Worm (Caenorhabditis elegans) whole organism, L1 larva: Measurements from ENCODE around the gene srh-119.
"Not testable (repeated sequence)": the region's sequence is repeated elsewhere in the genome, so short reads cannot be mapped to it uniquely, and the experiment has no call there.

Experiments used
- C04F5.9 ChIP-seq: sonication (generic microtip); optimal IDR thresholded peaks from 2 replicates; lab custom pipeline; 2016; ENCODE audit warnings: missing genetic modification characterization, missing compliant biosample characterization
- aly-2 ChIP-seq: fragments of 150-350 bp; optimal IDR thresholded peaks from 2 replicates; lab custom pipeline; 2014; ENCODE audit warnings: missing biosample characterization, missing genetic modification characterization
- ama-1 ChIP-seq: fragments of 150-350 bp; optimal IDR thresholded peaks from 2 replicates; lab custom pipeline; 2014
- ceh-82 ChIP-seq, 3 experiments: fragments of 150-350 bp in 1 of 3; sonication (generic microtip) in 2 of 3; optimal IDR thresholded peaks; 2 replicates each; lab custom pipeline; 2014 to 2017; ENCODE audit warnings: missing biosample characterization in 3 of 3, missing genetic modification characterization in 3 of 3
- dpl-1 ChIP-seq, 3 experiments: fragments of 150-350 bp in 2 of 3; sonication (generic microtip) in 1 of 3; optimal IDR thresholded peaks; 2 replicates each; lab custom pipeline; 2014 to 2017; ENCODE audit warnings: missing biosample characterization in 3 of 3, missing genetic modification characterization in 3 of 3, missing genetic modification reagents in 3 of 3
- elt-3 ChIP-seq, 6 experiments: fragments of 150-350 bp in 1 of 6; sonication (generic microtip); optimal IDR thresholded peaks; 2 replicates each; lab custom pipeline; 2017 to 2018; ENCODE audit warnings: missing biosample characterization in 6 of 6, missing genetic modification characterization in 6 of 6, inconsistent platforms in 1 of 6
- fkh-10 ChIP-seq: sonication (generic microtip); optimal IDR thresholded peaks from 2 replicates; lab custom pipeline; 2017; ENCODE audit warnings: missing biosample characterization, missing genetic modification reagents, missing genetic modification characterization
- lin-13 ChIP-seq: fragments of 150-350 bp; optimal IDR thresholded peaks from 2 replicates; lab custom pipeline; 2014; ENCODE audit warnings: missing biosample characterization, missing genetic modification reagents, missing genetic modification characterization
- mab-9 ChIP-seq: fragments of 200-800 bp; sonication (Bioruptor generic); IDR thresholded peaks from 2 replicates; pipeline ENCODE4 v1.3.6; 2022; ENCODE audit warnings: missing genetic modification reagents, missing genetic modification characterization, missing compliant biosample characterization
- nhr-12 ChIP-seq: sonication (generic microtip); optimal IDR thresholded peaks from 2 replicates; lab custom pipeline; 2017; ENCODE audit warnings: missing biosample characterization, missing genetic modification characterization
- snpc-4 ChIP-seq: fragments of 150-350 bp; optimal IDR thresholded peaks from 2 replicates; lab custom pipeline; 2014; ENCODE audit warnings: missing biosample characterization, missing genetic modification characterization
- ztf-4 ChIP-seq: fragments of 150-350 bp; optimal IDR thresholded peaks from 2 replicates; lab custom pipeline; 2014; ENCODE audit warnings: missing biosample characterization, missing genetic modification characterization

DNA sequence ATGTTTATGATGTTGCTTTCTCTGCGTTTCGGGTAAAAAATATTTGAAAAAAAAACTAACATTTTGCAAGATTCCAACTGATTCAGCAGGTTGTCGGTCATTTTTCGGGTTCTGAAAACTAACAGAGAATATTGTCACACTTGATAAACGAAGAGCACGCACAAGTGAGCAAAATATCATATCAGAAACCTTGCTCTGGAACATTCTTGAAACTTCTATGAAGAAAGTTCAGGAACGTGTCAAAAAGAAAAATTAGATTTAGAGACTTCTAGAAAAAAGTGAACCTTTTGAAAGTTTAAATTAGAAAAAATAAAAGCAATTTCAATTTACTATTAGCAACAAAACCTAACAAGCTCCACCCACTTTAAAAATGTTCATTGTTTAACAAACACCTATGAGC is 24.2 kb upstream of the srh-119 start, which contains the start of gene fbxa-112:
- TF ChIP-seq lin-13 (GFP tag; lab: Kevin White, UChicago); elt-3 (tag; optimal IDR thresholded peaks at IDR 0.05; lab: Kevin White, UChicago); ceh-82 (tag; optimal IDR thresholded peaks at IDR 0.05; lab: Kevin White, UChicago); aly-2 (tag; lab: Kevin White, UChicago); dpl-1 (GFP tag; optimal IDR thresholded peaks at IDR 0.05; lab: Kevin White, UChicago); mab-9 (GFP tag; lab: Robert Waterston, UW); ama-1 (lab: Kevin White, UChicago); nhr-12; ztf-4 (tag; lab: Kevin White, UChicago); C04F5.9 (tag; lab: Kevin White, UChicago); snpc-4; fkh-10 (GFP tag; lab: Kevin White, UChicago): not testable (repeated sequence)
